Worm (Caenorhabditis elegans) whole organism, L4/young adult: ENCODE measurements around the gene srx-32.
"Not testable (repeated sequence)": the region's sequence is repeated elsewhere in the genome, so short reads cannot be mapped to it uniquely, and the experiment has no call there.

Source experiments
- W03F9.2 ChIP-seq: fragments of 150-350 bp; optimal IDR thresholded peaks from 2 replicates; lab custom pipeline; 2014; ENCODE audit warnings: missing biosample characterization, missing genetic modification characterization
- dao-5 ChIP-seq: sonication (generic microtip); optimal IDR thresholded peaks from 2 replicates; lab custom pipeline; 2016; ENCODE audit warnings: missing genotype, missing genetic modification characterization, moderate library complexity, missing compliant biosample characterization
- him-1 ChIP-seq: sonication (generic microtip); optimal IDR thresholded peaks from 2 replicates; lab custom pipeline; 2016; ENCODE audit warnings: missing genotype, missing genetic modification reagents, missing genetic modification characterization, missing compliant biosample characterization

The srx-32 gene

ce11 chrV:826097-826496 lies 5.6 kb upstream of the srx-32 start, which contains the start of gene F41H8.2:
F41H8.2 (plus strand) TSS chrV:826397.
- TF ChIP-seq W03F9.2 = no peak
- TF ChIP-seq him-1 (tag; lab: Kevin White, UChicago) = no peak
- no peak for TF ChIP-seq dao-5

ce11 chrV:822922-823321 lies 2.4 kb upstream of the srx-32 start, which contains the start of gene srx-31:
srx-31 (minus strand) TSS chrV:823022.
- not testable (repeated sequence) for TF ChIP-seq dao-5; W03F9.2; him-1 (tag; lab: Kevin White, UChicago)

- no peak for TF ChIP-seq him-1 (tag; lab: Kevin White, UChicago)
- no peak for TF ChIP-seq W03F9.2
- no peak for TF ChIP-seq dao-5
Measured at ce11 chrV:817182-817581, 3.3 kb downstream of the srx-32 start, which contains the start of gene R13D11.1. R13D11.1 (plus strand) TSS chrV:817482.

DNA sequence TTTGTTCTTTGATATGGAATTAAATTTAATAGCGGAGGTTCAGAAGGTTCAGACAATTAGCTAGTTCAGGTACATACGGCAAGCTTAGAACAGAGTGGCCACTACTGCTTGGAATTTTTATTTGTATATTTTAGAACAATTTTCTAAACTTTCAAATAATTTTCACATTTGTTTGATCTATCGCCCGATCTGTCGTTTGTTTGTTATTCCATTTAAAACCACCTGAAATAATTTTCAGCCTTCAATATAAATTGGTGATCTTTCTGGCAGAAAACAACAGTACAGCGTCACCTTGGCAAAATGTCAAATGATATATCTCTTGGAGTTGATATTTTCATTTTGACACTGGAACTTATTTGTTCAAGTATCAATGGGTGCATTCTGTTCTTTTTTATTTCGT lies 5.8 kb downstream of the srx-32 start, which contains the start of gene R13D11.3:
Gene R13D11.3 (plus strand): TSS at position 301 of the 400 bp plus-strand sequence.
- TF ChIP-seq him-1 (tag; lab: Kevin White, UChicago) (no peak), W03F9.2 (no peak), dao-5 (no peak)

ce11 chrV:813101-813500 lies 7.4 kb downstream of the srx-32 start, which contains the start of gene R13D11.10:
R13D11.10 (minus strand) TSS chrV:813201.
- no peak for TF ChIP-seq him-1 (tag; lab: Kevin White, UChicago)
- no peak for TF ChIP-seq dao-5
- TF ChIP-seq W03F9.2 = no peak

ce11 chrV:810281-810862 lies 10.2 kb downstream of the srx-32 start, which contains the start of gene R13D11.4:
R13D11.4 (plus strand) TSS chrV:810812.
- TF ChIP-seq him-1 (tag; lab: Kevin White, UChicago) = no peak
- no peak for TF ChIP-seq W03F9.2
- no peak for TF ChIP-seq dao-5

ce11 chrV:808260-808659 lies 12.3 kb downstream of the srx-32 start:
- TF ChIP-seq dao-5 (no peak), him-1 (tag; lab: Kevin White, UChicago) (no peak), W03F9.2 (no peak)

DNA sequence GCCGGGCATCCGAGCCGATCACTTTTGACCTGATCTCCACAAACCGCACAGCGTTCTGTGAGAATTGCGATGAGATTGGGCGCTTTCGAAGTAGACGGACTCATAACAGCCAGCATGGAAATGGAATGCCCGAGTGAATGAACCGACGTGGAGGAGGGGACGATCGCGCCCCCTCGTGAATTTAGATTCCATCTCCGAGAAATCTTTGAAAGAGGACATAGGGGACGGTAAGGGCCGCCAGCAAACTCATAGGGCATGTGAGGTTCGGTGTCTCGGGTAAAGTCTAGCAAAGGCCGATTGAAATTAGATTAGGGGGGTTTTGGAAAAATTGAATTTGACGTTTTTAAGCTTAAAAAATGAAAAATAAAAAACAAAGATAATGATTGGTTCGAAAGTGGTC lies 16.0 kb downstream of the srx-32 start, which contains the start of gene nhr-270:
Gene nhr-270 (minus strand): TSS at position 257 of the 400 bp plus-strand sequence.
- TF ChIP-seq W03F9.2 = no peak
- TF ChIP-seq him-1 (tag; lab: Kevin White, UChicago) = no peak
- TF ChIP-seq dao-5 = no peak

DNA sequence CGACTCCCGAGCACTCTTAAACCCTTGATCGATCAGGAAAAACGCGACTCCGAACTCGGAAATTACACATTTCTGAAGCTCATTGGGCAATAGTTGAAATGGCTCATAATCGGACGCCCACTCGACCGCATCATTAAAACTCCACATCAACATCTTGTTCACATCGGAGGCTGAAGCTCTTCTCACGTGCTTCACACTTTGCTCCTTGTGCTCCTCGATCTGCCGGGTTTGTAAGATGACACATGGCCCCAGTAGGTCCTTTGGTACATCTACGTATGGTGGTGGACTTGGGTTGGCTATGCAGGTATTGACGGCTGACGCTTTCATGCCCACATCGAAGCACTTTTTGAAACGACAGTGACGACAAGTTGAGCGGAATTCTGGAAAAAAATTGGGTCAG lies 17.1 kb downstream of the srx-32 start:
- TF ChIP-seq W03F9.2 (no peak), him-1 (tag; lab: Kevin White, UChicago) (no peak), dao-5 (no peak)

DNA sequence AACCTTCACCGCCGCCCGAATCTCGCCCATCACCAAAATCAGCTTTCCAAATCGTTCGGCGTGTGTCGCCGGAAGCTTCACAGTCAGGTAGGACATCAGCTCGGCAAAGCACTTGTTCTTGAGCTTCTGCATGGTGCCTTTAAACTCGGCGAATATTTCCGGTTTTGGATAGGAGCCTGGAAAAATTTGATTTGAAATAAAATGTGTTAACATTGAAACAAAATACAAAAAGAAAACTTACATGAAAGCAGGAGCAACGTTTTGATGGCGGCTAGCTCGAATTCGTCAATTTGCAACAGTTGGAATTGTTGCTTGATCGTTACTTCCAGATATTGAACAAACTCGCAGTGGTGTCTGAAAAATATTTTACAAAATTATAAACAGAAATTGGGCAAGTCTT lies 17.8 kb downstream of the srx-32 start:
- TF ChIP-seq W03F9.2 (no peak), dao-5 (no peak), him-1 (tag; lab: Kevin White, UChicago) (no peak)

- TF ChIP-seq dao-5 (no peak), W03F9.2 (no peak), him-1 (tag; lab: Kevin White, UChicago) (no peak)
Measured at ce11 chrV:801555-802060, 18.9 kb downstream of the srx-32 start.

- TF ChIP-seq dao-5 (no peak), him-1 (tag; lab: Kevin White, UChicago) (no peak), W03F9.2 (no peak)
Measured at ce11 chrV:800271-800670, 20.3 kb downstream of the srx-32 start.

ce11 chrV:797241-797640 lies 23.3 kb downstream of the srx-32 start:
- TF ChIP-seq W03F9.2 (no peak), him-1 (tag; lab: Kevin White, UChicago) (no peak), dao-5 (no peak)

DNA sequence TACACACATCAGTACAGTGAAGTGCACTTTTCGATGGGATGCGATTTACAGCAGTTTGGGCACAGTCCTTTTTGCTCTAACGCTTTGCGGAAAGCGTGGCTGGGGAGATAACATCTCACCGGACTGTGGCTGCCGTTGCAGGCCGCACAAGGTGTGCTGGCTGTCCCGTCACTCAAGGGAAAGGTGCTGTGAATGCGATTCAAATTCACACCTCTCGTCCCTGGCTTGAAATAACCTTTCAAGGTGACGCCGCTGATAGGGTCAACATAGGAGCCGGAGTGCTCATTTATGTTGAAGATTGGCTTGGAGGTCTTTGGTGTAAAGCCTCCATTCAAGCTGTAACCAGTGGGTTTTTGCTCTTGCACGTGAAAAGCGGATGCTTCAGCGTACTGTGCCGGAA lies 26.4 kb downstream of the srx-32 start:
- TF ChIP-seq W03F9.2 (no peak), dao-5 (no peak)

- no peak for TF ChIP-seq dao-5
- TF ChIP-seq W03F9.2 = no peak
Measured at ce11 chrV:782432-782831, 38.1 kb downstream of the srx-32 start, which contains the start of gene srab-16. srab-16 (plus strand) TSS chrV:782732.

DNA sequence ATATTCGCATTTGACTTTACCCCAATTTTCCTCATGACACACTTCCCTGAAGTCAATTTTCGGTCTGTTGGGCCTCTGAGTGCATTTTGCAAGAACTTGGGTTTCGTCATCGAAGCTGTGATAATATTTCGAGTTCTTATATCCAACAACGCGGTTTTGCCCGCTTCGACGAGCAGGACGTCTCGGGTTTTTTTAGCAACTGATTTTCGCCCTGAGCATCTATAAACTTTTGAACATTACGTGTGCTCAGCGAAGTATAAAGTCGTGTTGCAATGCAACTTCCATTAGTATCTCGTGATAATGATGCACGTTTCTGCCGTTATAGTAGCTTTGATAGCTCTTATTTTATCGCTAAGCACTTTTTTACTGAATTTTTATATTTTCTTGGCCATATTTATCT lies 40.5 kb downstream of the srx-32 start, which contains the start of gene srbc-60:
Gene srbc-60 (plus strand): TSS at position 301 of the 400 bp plus-strand sequence.
- TF ChIP-seq dao-5 (no peak), W03F9.2 (no peak), him-1 (tag; lab: Kevin White, UChicago) (no peak)
